Worm (Caenorhabditis elegans): Measurements from ENCODE around the gene brp-1.

Gene brp-1

ce11 chrIII:12020074-12020602 is at the start of gene brp-1:
brp-1 (plus strand) TSS chrIII:12020552.
- no peak for TF ChIP-seq dao-5 (tag; optimal IDR thresholded peaks at IDR 0.05)
- no peak for TF ChIP-seq him-1 (tag; optimal IDR thresholded peaks at IDR 0.05)
- no peak for TF ChIP-seq W03F9.2 (tag; optimal IDR thresholded peaks at IDR 0.05)

ce11 chrIII:11971342-11971741 is 49.0 kb upstream of the brp-1 start, which contains the start of gene Y56A3A.28:
Y56A3A.28 (minus strand) TSS chrIII:11971374.
- no peak for TF ChIP-seq him-1 (tag; optimal IDR thresholded peaks at IDR 0.05)
- TF ChIP-seq dao-5 (tag; optimal IDR thresholded peaks at IDR 0.05) = no peak
- no peak for TF ChIP-seq W03F9.2 (tag; optimal IDR thresholded peaks at IDR 0.05)

ce11 chrIII:11973996-11974395 is 46.4 kb upstream of the brp-1 start, which contains the start of gene ung-1:
ung-1 (minus strand) TSS chrIII:11974096.
- TF ChIP-seq him-1 (tag; optimal IDR thresholded peaks at IDR 0.05) = no peak
- no peak for TF ChIP-seq W03F9.2 (tag; optimal IDR thresholded peaks at IDR 0.05)
- no peak for TF ChIP-seq dao-5 (tag; optimal IDR thresholded peaks at IDR 0.05)

ce11 chrIII:11974414-11974813 is 45.9 kb upstream of the brp-1 start, which contains the start of gene Y56A3A.31:
Y56A3A.31 (plus strand) TSS chrIII:11974477.
- TF ChIP-seq him-1 (tag; optimal IDR thresholded peaks at IDR 0.05) (no peak), dao-5 (tag; optimal IDR thresholded peaks at IDR 0.05) (no peak), W03F9.2 (tag; optimal IDR thresholded peaks at IDR 0.05) (no peak)

ce11 chrIII:11978742-11979141 is 41.6 kb upstream of the brp-1 start, which contains the start of gene Y56A3A.30:
Y56A3A.30 (minus strand) TSS chrIII:11979065.
- TF ChIP-seq W03F9.2 (tag; optimal IDR thresholded peaks at IDR 0.05) = no peak
- TF ChIP-seq dao-5 (tag; optimal IDR thresholded peaks at IDR 0.05) = no peak
- TF ChIP-seq him-1 (tag; optimal IDR thresholded peaks at IDR 0.05) = no peak

- no peak for TF ChIP-seq him-1 (tag; optimal IDR thresholded peaks at IDR 0.05)
- no peak for TF ChIP-seq dao-5 (tag; optimal IDR thresholded peaks at IDR 0.05)
- no peak for TF ChIP-seq W03F9.2 (tag; optimal IDR thresholded peaks at IDR 0.05)
Measured at ce11 chrIII:11980743-11981142, 39.6 kb upstream of the brp-1 start.

- TF ChIP-seq him-1 (tag; optimal IDR thresholded peaks at IDR 0.05) = no peak
- TF ChIP-seq W03F9.2 (tag; optimal IDR thresholded peaks at IDR 0.05) = no peak
- TF ChIP-seq dao-5 (tag; optimal IDR thresholded peaks at IDR 0.05) = no peak
Measured at ce11 chrIII:11981539-11981938, 38.8 kb upstream of the brp-1 start.

ce11 chrIII:11982474-11982873 is 37.9 kb upstream of the brp-1 start:
- no peak for TF ChIP-seq him-1 (tag; optimal IDR thresholded peaks at IDR 0.05)
- no peak for TF ChIP-seq dao-5 (tag; optimal IDR thresholded peaks at IDR 0.05)
- no peak for TF ChIP-seq W03F9.2 (tag; optimal IDR thresholded peaks at IDR 0.05)

- TF ChIP-seq W03F9.2 (tag; optimal IDR thresholded peaks at IDR 0.05) (no peak), him-1 (tag; optimal IDR thresholded peaks at IDR 0.05) (no peak), dao-5 (tag; optimal IDR thresholded peaks at IDR 0.05) (no peak)
Measured at ce11 chrIII:11985066-11985465, 35.3 kb upstream of the brp-1 start.

ce11 chrIII:11989823-11990222 is 30.5 kb upstream of the brp-1 start, which contains the start of gene wah-1:
wah-1 (plus strand) TSS chrIII:11990167.
- no peak for TF ChIP-seq him-1 (tag; optimal IDR thresholded peaks at IDR 0.05)
- TF ChIP-seq W03F9.2 (tag; optimal IDR thresholded peaks at IDR 0.05) = no peak
- TF ChIP-seq dao-5 (tag; optimal IDR thresholded peaks at IDR 0.05) = no peak

- TF ChIP-seq dao-5 (tag; optimal IDR thresholded peaks at IDR 0.05) = no peak
- TF ChIP-seq W03F9.2 (tag; optimal IDR thresholded peaks at IDR 0.05) = no peak
Measured at ce11 chrIII:11991654-11992292, 28.6 kb upstream of the brp-1 start.

- TF ChIP-seq dao-5 (tag; optimal IDR thresholded peaks at IDR 0.05) = no peak
- TF ChIP-seq him-1 (tag; optimal IDR thresholded peaks at IDR 0.05) = no peak
- TF ChIP-seq W03F9.2 (tag; optimal IDR thresholded peaks at IDR 0.05) = no peak
Measured at ce11 chrIII:11995783-11996182, 24.6 kb upstream of the brp-1 start.

- no peak for TF ChIP-seq him-1 (tag; optimal IDR thresholded peaks at IDR 0.05)
- no peak for TF ChIP-seq W03F9.2 (tag; optimal IDR thresholded peaks at IDR 0.05)
- TF ChIP-seq dao-5 (tag; optimal IDR thresholded peaks at IDR 0.05) = no peak
Measured at ce11 chrIII:11999543-11999942, 20.8 kb upstream of the brp-1 start.

- TF ChIP-seq W03F9.2 (tag; optimal IDR thresholded peaks at IDR 0.05) (no peak), dao-5 (tag; optimal IDR thresholded peaks at IDR 0.05) (no peak), him-1 (tag; optimal IDR thresholded peaks at IDR 0.05) (no peak)
Measured at ce11 chrIII:12002850-12003249, 17.5 kb upstream of the brp-1 start, which contains the start of gene Y56A3A.33. Y56A3A.33 (minus strand) TSS chrIII:12002950.
